Worm (Caenorhabditis elegans) whole organism, early embryonic: Measurements from ENCODE around the gene F25B5.3.

ENCODE experiments used
- B0310.2 ChIP-seq: sonication (generic microtip); optimal IDR thresholded peaks from 2 replicates; lab custom pipeline; 2016; ENCODE audit warnings: mild to moderate bottlenecking, missing genetic modification characterization, missing compliant biosample characterization
- F13C5.2 ChIP-seq: sonication (generic microtip); optimal IDR thresholded peaks from 2 replicates; lab custom pipeline; 2017; ENCODE audit warnings: mild to moderate bottlenecking, missing genetic modification characterization, inconsistent platforms, missing compliant biosample characterization
- ama-1 ChIP-seq: fragments of 150-350 bp; optimal IDR thresholded peaks from 2 replicates; lab custom pipeline; 2014
- ceh-13 ChIP-seq: fragments of 200-800 bp; sonication (Bioruptor generic); optimal IDR thresholded peaks from 2 replicates; lab custom pipeline; 2018; ENCODE audit warnings: mild to moderate bottlenecking, missing genetic modification characterization, missing compliant biosample characterization
- flt-1 ChIP-seq: fragments of 200-800 bp; sonication (Bioruptor generic); IDR thresholded peaks from 2 replicates; pipeline ENCODE4 v1.3.6; 2022; ENCODE audit warnings: missing genetic modification characterization, missing compliant biosample characterization
- hmbx-1 ChIP-seq: sonication (generic microtip); optimal IDR thresholded peaks from 2 replicates; lab custom pipeline; 2016; ENCODE audit warnings: mild to moderate bottlenecking, missing genetic modification characterization, missing compliant biosample characterization
- hmg-4 ChIP-seq: fragments of 200-800 bp; sonication (Bioruptor generic); optimal IDR thresholded peaks from 2 replicates; lab custom pipeline; 2018; ENCODE audit warnings: mild to moderate bottlenecking, missing genetic modification characterization, missing compliant biosample characterization
- hnd-1 ChIP-seq: sonication (generic microtip); optimal IDR thresholded peaks from 2 replicates; lab custom pipeline; 2016; ENCODE audit warnings: missing genetic modification characterization, missing compliant biosample characterization
- tbx-11 ChIP-seq: fragments of 200-800 bp; sonication (Bioruptor generic); IDR thresholded peaks from 2 replicates; pipeline ENCODE4 v1.3.6; 2022; ENCODE audit warnings: missing genetic modification characterization, missing compliant biosample characterization
- tbx-37 ChIP-seq: fragments of 200-800 bp; sonication (Bioruptor generic); conservative IDR thresholded peaks from 2 replicates; pipeline ENCODE4 v1.3.6; 2022; ENCODE audit warnings: missing genetic modification reagents, missing genetic modification characterization, missing compliant biosample characterization
- tra-4 ChIP-seq: sonication (generic microtip); optimal IDR thresholded peaks from 2 replicates; lab custom pipeline; 2017; ENCODE audit warnings: missing genetic modification characterization, missing compliant biosample characterization

DNA sequence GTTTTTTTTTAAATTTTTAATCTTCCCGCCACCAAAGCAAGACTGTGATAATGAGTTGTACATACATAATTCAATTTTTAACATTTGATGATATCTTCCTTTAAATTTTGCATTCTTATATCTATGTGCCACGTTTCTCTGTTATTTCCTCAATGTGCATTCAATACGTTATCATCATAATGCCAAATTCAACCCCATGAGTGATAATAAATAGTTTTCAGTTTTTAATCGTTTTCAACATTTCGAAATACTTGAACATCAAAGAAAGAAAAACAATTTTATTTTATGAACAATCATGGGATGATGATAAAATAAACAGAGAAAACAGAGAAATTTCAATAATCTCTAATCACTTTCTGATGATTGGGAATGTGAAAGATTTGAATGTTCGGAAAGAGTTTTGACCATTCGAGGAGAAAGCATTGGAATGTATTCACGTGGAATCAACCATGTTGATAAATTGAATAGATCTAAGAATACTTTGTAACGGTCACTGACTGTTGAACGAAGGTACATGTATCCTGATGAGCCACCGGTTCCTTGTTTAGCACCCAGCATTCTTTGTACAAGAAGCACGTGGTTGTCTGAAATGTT lies 31.2 kb upstream of the F25B5.3 start:
- TF ChIP-seq hmg-4 (GFP tag; lab: Kevin White, UChicago) (no peak), hmbx-1 (tag; lab: Kevin White, UChicago) (no peak), tbx-37 (no peak), tra-4 (no peak), ama-1 (lab: Kevin White, UChicago) (no peak), ceh-13 (GFP tag; lab: Kevin White, UChicago) (no peak), tbx-11 (GFP tag; lab: Robert Waterston, UW) (no peak), hnd-1 (no peak), flt-1 (GFP tag; lab: Robert Waterston, UW) (no peak), B0310.2 (no peak), F13C5.2 (tag; lab: Kevin White, UChicago) (no peak)
